Fruit fly (Drosophila melanogaster): ENCODE measurements around the gene Hsc20.
A peak's percentile ranks its signal among the peaks of the same experiment; 100 is the strongest.

Gene Hsc20

dm6 chr3L:16203236-16203635 is 29.7 kb upstream of the Hsc20 start (continued):
- TF ChIP-seq CG2712 (tag; optimal IDR thresholded peaks at IDR 0.05) (peak; percentile 72), chn (GFP tag; optimal IDR thresholded peaks at IDR 0.05) (peak; percentile 57), bigmax (GFP tag; optimal IDR thresholded peaks at IDR 0.05) (no peak), ham (GFP tag; IDR thresholded peaks at IDR 0.05) (peak; percentile 67; the same call in 1 of the 2 replicates), sr (GFP tag; IDR thresholded peaks at IDR 0.05) (no peak; the same call in 2 of the 3 replicates), D (optimal IDR thresholded peaks at IDR 0.05) (no peak), D (GFP tag; optimal IDR thresholded peaks at IDR 0.05) (peak; percentile 42), br (optimal IDR thresholded peaks at IDR 0.05) (no peak), Dfd (GFP tag; optimal IDR thresholded peaks at IDR 0.05) (no peak), CG12219 (GFP tag; optimal IDR thresholded peaks at IDR 0.05) (peak; percentile 79), CG2202 (tag; optimal IDR thresholded peaks at IDR 0.05) (no peak), aop (GFP tag; IDR thresholded peaks at IDR 0.05) (peak; percentile 57; the same call in 1 of the 2 replicates), da (GFP tag; optimal IDR thresholded peaks at IDR 0.05) (no peak), CG2875 (GFP tag; optimal IDR thresholded peaks at IDR 0.05) (peak; percentile 33), Taf1 (GFP tag; IDR thresholded peaks at IDR 0.05) (peak; percentile 79), CG32772 (GFP tag; IDR thresholded peaks at IDR 0.05) (no peak; the same call in none of the 2 replicates), CG2116 (GFP tag; optimal IDR thresholded peaks at IDR 0.05) (no peak), ERR (GFP tag; optimal IDR thresholded peaks at IDR 0.05) (peak; percentile 41), grau (tag; optimal IDR thresholded peaks at IDR 0.05) (peak; percentile 81), Blimp-1 (GFP tag; optimal IDR thresholded peaks at IDR 0.05) (peak; percentile 71), so (GFP tag; IDR thresholded peaks at IDR 0.05) (peak; percentile 63; the same call in 1 of the 3 replicates), ara (GFP tag; IDR thresholded peaks at IDR 0.05) (peak; percentile 69), zen2 (GFP tag; IDR thresholded peaks at IDR 0.05; ENCODE audit: partially characterized antibody) (no peak), vnd (GFP tag; IDR thresholded peaks at IDR 0.05; ENCODE audit: partially characterized antibody) (no peak), CG13624 (GFP tag; optimal IDR thresholded peaks at IDR 0.05) (peak; percentile 88), gro (GFP tag; optimal IDR thresholded peaks at IDR 0.05) (peak; percentile 91), Mes4 (GFP tag; optimal IDR thresholded peaks at IDR 0.05) (peak; percentile 9), Atf6 (GFP tag; IDR thresholded peaks at IDR 0.05) (peak; percentile 87), Ets97D (GFP tag; optimal IDR thresholded peaks at IDR 0.05) (peak; percentile 51), insv (GFP tag; optimal IDR thresholded peaks at IDR 0.05) (no peak), CG4424 (GFP tag; optimal IDR thresholded peaks at IDR 0.05) (peak; percentile 66), CG17361 (GFP tag; IDR thresholded peaks at IDR 0.05) (peak; percentile 34; the same call in 1 of the 3 replicates), CG7928 (GFP tag; optimal IDR thresholded peaks at IDR 0.05) (peak; percentile 50), CG14860 (GFP tag; IDR thresholded peaks at IDR 0.05; ENCODE audit: partially characterized antibody) (no peak), Gsc (GFP tag; IDR thresholded peaks at IDR 0.05) (peak; percentile 44; the same call in 1 of the 2 replicates), lab (GFP tag; optimal IDR thresholded peaks at IDR 0.05) (peak; percentile 93), Bgb (GFP tag; IDR thresholded peaks at IDR 0.05; ENCODE audit: partially characterized antibody) (no peak), CG4820 (GFP tag; optimal IDR thresholded peaks at IDR 0.05) (peak; percentile 55), sd (tag; optimal IDR thresholded peaks at IDR 0.05) (peak; percentile 51), hbn (GFP tag; IDR thresholded peaks at IDR 0.05; ENCODE audit: partially characterized antibody) (no peak), ind (GFP tag; optimal IDR thresholded peaks at IDR 0.05) (peak; percentile 86), chif (GFP tag; optimal IDR thresholded peaks at IDR 0.05) (peak; percentile 31 to 59), CG8765 (GFP tag; IDR thresholded peaks at IDR 0.05) (no peak), Vsx1 (GFP tag; optimal IDR thresholded peaks at IDR 0.05) (peak; percentile 29), CG11456 (GFP tag; IDR thresholded peaks at IDR 0.05) (no peak; the same call in 2 of the 3 replicates), fru (optimal IDR thresholded peaks at IDR 0.05) (no peak), Sox100B (GFP tag; optimal IDR thresholded peaks at IDR 0.05) (peak; percentile 58), HLH54F (GFP tag; optimal IDR thresholded peaks at IDR 0.05) (peak; percentile 78), Ada2b (GFP tag; IDR thresholded peaks at IDR 0.05) (peak; percentile 87), seq (GFP tag; IDR thresholded peaks at IDR 0.05) (peak; percentile 65), E2f2 (GFP tag; IDR thresholded peaks at IDR 0.05) (peak; percentile 59), caup (GFP tag; optimal IDR thresholded peaks at IDR 0.05; ENCODE audit: severe bottlenecking) (peak; percentile 88)

Data from whole organism, embryonic.